Worm (Caenorhabditis elegans): ENCODE data around the gene sms-2.

ce11 chrX:912990-913389 lies 35.7 kb downstream of the sms-2 start, which contains the start of gene F35H12.6:
- TF ChIP-seq efl-3 (GFP tag; optimal IDR thresholded peaks at IDR 0.05) (no peak), snpc-4 (tag; optimal IDR thresholded peaks at IDR 0.05) (no peak), aly-2 (tag; optimal IDR thresholded peaks at IDR 0.05) (no peak), swsn-7 (tag; optimal IDR thresholded peaks at IDR 0.05) (no peak), egl-27 (tag; optimal IDR thresholded peaks at IDR 0.05) (no peak), efl-1 (optimal IDR thresholded peaks at IDR 0.05) (no peak), efl-1 (GFP tag; optimal IDR thresholded peaks at IDR 0.05 in 1 of 2) (no peak), ztf-4 (tag; optimal IDR thresholded peaks at IDR 0.05) (no peak), nhr-90 (tag; optimal IDR thresholded peaks at IDR 0.05; ENCODE audit: poor library complexity) (no peak)
